Worm (Caenorhabditis elegans) whole organism, L3 larva: ENCODE measurements around the gene pde-2.

Experiments
- ceh-28 ChIP-seq: fragments of 150-350 bp; optimal IDR thresholded peaks from 2 replicates; lab custom pipeline; 2014; ENCODE audit warnings: missing biosample characterization, missing genetic modification reagents, missing genetic modification characterization
- elt-1 ChIP-seq: fragments of 150-350 bp; optimal IDR thresholded peaks from 2 replicates; lab custom pipeline; 2014; ENCODE audit warnings: missing biosample characterization, missing genetic modification characterization
- elt-3 ChIP-seq, 3 experiments: fragments of 150-350 bp in 1 of 3; sonication (generic microtip) in 2 of 3; optimal IDR thresholded peaks; 2 replicates in 2 of 3; 4 replicates in 1 of 3; lab custom pipeline; 2014 to 2017; ENCODE audit warnings: missing biosample characterization in 3 of 3, missing genetic modification characterization in 3 of 3
- lin-39 ChIP-seq: fragments of 150-350 bp; optimal IDR thresholded peaks from 2 replicates; lab custom pipeline; 2018; ENCODE audit warnings: missing biosample characterization, missing genetic modification reagents, missing genetic modification characterization
- mdl-1 ChIP-seq: fragments of 150-350 bp; optimal IDR thresholded peaks from 2 replicates; lab custom pipeline; 2014; ENCODE audit warnings: missing biosample characterization, missing genetic modification characterization
- nhr-11 ChIP-seq: fragments of 150-350 bp; optimal IDR thresholded peaks from 2 replicates; lab custom pipeline; 2014; ENCODE audit warnings: missing biosample characterization, missing genetic modification characterization
- nhr-77 ChIP-seq: fragments of 150-350 bp; optimal IDR thresholded peaks from 2 replicates; lab custom pipeline; 2014; ENCODE audit warnings: missing biosample characterization, missing genetic modification characterization
- sea-2 ChIP-seq: fragments of 150-350 bp; sonication (generic microtip); optimal IDR thresholded peaks from 4 replicates; lab custom pipeline; 2014; ENCODE audit warnings: missing biosample characterization, missing genetic modification reagents, missing genetic modification characterization
- skn-1 ChIP-seq: fragments of 150-350 bp; optimal IDR thresholded peaks from 2 replicates; lab custom pipeline; 2014; ENCODE audit warnings: missing biosample characterization, missing genetic modification characterization
- snpc-4 ChIP-seq: fragments of 150-350 bp; optimal IDR thresholded peaks from 2 replicates; lab custom pipeline; 2014; ENCODE audit warnings: missing biosample characterization, missing genetic modification characterization
- unc-62 ChIP-seq: fragments of 150-350 bp; sonication (generic microtip); optimal IDR thresholded peaks from 4 replicates; lab custom pipeline; 2014; ENCODE audit warnings: missing biosample characterization, missing genetic modification reagents, missing genetic modification characterization
- zag-1 ChIP-seq: fragments of 150-350 bp; optimal IDR thresholded peaks from 2 replicates; lab custom pipeline; 2014; ENCODE audit warnings: missing biosample characterization, missing genetic modification characterization

ce11 chrIII:8997821-8998220 lies 16.1 kb upstream of the pde-2 start:
- TF ChIP-seq snpc-4 (no peak), nhr-11 (tag; lab: Kevin White, UChicago) (no peak), mdl-1 (tag; lab: Kevin White, UChicago) (no peak), nhr-77 (tag; lab: Kevin White, UChicago) (no peak), zag-1 (tag; lab: Kevin White, UChicago) (no peak), ceh-28 (tag; lab: Kevin White, UChicago) (no peak), sea-2 (no peak), lin-39 (tag; lab: Kevin White, UChicago) (no peak), elt-3 (tag; optimal IDR thresholded peaks at IDR 0.05; lab: Kevin White, UChicago) (no peak), unc-62 (GFP tag; lab: Kevin White, UChicago) (no peak), elt-1 (tag; lab: Kevin White, UChicago) (no peak), skn-1 (no peak)
